Fruit fly (Drosophila melanogaster) whole organism, wandering third instar larva: ENCODE data around the gene Hipk.

ENCODE experiments used
- Abd-B ChIP-seq: fragments of >200 bp; optimal IDR thresholded peaks from 2 replicates; lab custom pipeline; 2017; ENCODE audit warnings: missing biosample characterization, missing genetic modification characterization
- CG32264 ChIP-seq: fragments of 200-800 bp; sonication (Bioruptor generic); optimal IDR thresholded peaks from 2 replicates; lab custom pipeline; 2016; ENCODE audit warnings: missing biosample characterization, missing genetic modification characterization
- CrebA ChIP-seq: fragments of 200-800 bp; sonication (Bioruptor generic); optimal IDR thresholded peaks from 2 replicates; lab custom pipeline; 2016; ENCODE audit warnings: missing biosample characterization, mild to moderate bottlenecking, missing genetic modification characterization, borderline replicate concordance
- Hnf4 ChIP-seq: fragments of 200-800 bp; sonication (Bioruptor generic); optimal IDR thresholded peaks from 2 replicates; lab custom pipeline; 2016; ENCODE audit warnings: missing biosample characterization, mild to moderate bottlenecking, missing genetic modification characterization
- OdsH ChIP-seq: fragments of 200-800 bp; sonication (Bioruptor generic); optimal IDR thresholded peaks from 2 replicates; lab custom pipeline; 2016; ENCODE audit warnings: missing biosample characterization, mild to moderate bottlenecking, missing genetic modification characterization
- br ChIP-seq: fragments of 200-800 bp; sonication (Bioruptor generic); optimal IDR thresholded peaks from 2 replicates; lab custom pipeline; 2016; ENCODE audit warnings: missing biosample characterization, missing genetic modification characterization
- brk ChIP-seq: fragments of 200-800 bp; sonication (Bioruptor generic); optimal IDR thresholded peaks from 2 replicates; lab custom pipeline; 2016; ENCODE audit warnings: missing biosample characterization, mild to moderate bottlenecking, missing genetic modification characterization
- ey ChIP-seq: fragments of 200-800 bp; sonication (Bioruptor generic); optimal IDR thresholded peaks from 2 replicates; lab custom pipeline; 2016; ENCODE audit warnings: missing biosample characterization, missing genetic modification characterization
- fru ChIP-seq: fragments of 200-800 bp; sonication (Bioruptor generic); optimal IDR thresholded peaks from 3 replicates; lab custom pipeline; 2016; ENCODE audit warnings: missing biosample characterization, mild to moderate bottlenecking, missing genetic modification characterization
- h ChIP-seq: fragments of 200-800 bp; sonication (Bioruptor generic); optimal IDR thresholded peaks from 3 replicates; lab custom pipeline; 2016; ENCODE audit warnings: missing biosample characterization, mild to moderate bottlenecking, missing genetic modification characterization
- pan ChIP-seq: fragments of >200 bp; optimal IDR thresholded peaks from 2 replicates; lab custom pipeline; 2017
- rgr ChIP-seq: fragments of 200-800 bp; sonication (Bioruptor generic); optimal IDR thresholded peaks from 3 replicates; lab custom pipeline; 2016; ENCODE audit warnings: missing biosample characterization, mild to moderate bottlenecking, missing genetic modification characterization

DNA sequence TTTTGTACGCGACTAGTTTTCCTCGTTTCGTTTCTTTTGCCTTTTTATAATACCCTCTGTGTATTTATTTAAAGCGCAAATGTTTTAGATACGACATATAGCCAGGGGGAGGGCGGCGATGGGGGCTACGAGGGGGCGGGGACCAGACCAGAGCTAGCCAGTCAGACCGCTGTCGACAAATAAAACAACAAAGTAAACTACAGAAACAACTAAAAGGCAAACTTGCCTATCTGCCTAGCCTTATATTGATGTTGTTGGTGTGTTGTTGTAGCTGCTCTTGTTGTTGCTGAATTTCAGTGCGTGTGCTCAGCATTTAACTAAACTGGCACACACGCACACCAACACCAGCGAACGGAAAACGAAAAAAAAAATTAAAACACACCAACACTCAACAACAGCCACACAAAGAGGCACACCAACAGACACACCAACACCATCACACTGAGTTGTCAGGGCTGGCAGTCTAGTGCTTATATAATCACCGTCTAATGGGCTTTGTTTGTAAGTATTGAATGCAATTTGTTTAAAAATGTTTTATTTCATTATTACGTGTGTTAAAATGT is 86.6 kb downstream of the Hipk start:
- TF ChIP-seq pan: no peak
- no peak for TF ChIP-seq ey (GFP tag; lab: Kevin White, UChicago)
- no peak for TF ChIP-seq br
- no peak for TF ChIP-seq Abd-B (GFP tag; lab: Kevin White, UChicago)
- TF ChIP-seq Hnf4 (GFP tag; lab: Kevin White, UChicago): no peak
- TF ChIP-seq h (GFP tag; lab: Kevin White, UChicago): no peak
- TF ChIP-seq brk (GFP tag; lab: Kevin White, UChicago): no peak
- TF ChIP-seq CrebA (GFP tag; lab: Kevin White, UChicago): no peak
- no peak for TF ChIP-seq OdsH (GFP tag; lab: Kevin White, UChicago)
- no peak for TF ChIP-seq rgr (GFP tag; lab: Kevin White, UChicago)
- TF ChIP-seq CG32264: no peak
- TF ChIP-seq fru (GFP tag; lab: Kevin White, UChicago): no peak
